Worm (Caenorhabditis elegans) whole organism, L2 larva: ENCODE measurements around the gene ins-14.

ENCODE experiments used
- R02D3.7 ChIP-seq: fragments of 150-350 bp; optimal IDR thresholded peaks from 2 replicates; lab custom pipeline; 2014; ENCODE audit warnings: missing biosample characterization, missing genetic modification characterization
- blmp-1 ChIP-seq: sonication (generic microtip); optimal IDR thresholded peaks from 2 replicates; lab custom pipeline; 2017; ENCODE audit warnings: missing genetic modification characterization, mild to moderate bottlenecking, missing compliant biosample characterization, antibody characterized with exemption, moderate library complexity; ENCODE audit not compliant: insufficient read depth
- egl-27 ChIP-seq: sonication (generic microtip); optimal IDR thresholded peaks from 3 replicates; lab custom pipeline; 2017; ENCODE audit warnings: missing biosample characterization, missing genetic modification reagents, missing genetic modification characterization
- elt-1 ChIP-seq: fragments of 150-350 bp; optimal IDR thresholded peaks from 2 replicates; lab custom pipeline; 2014; ENCODE audit warnings: missing biosample characterization, missing genetic modification characterization
- fos-1 ChIP-seq: fragments of 150-350 bp; optimal IDR thresholded peaks from 2 replicates; lab custom pipeline; 2014; ENCODE audit warnings: missing biosample characterization, missing genetic modification characterization
- mdl-1 ChIP-seq, 2 experiments: fragments of 150-350 bp in 1 of 2; sonication (generic microtip) in 1 of 2; optimal IDR thresholded peaks; 2 replicates each; lab custom pipeline; 2017; ENCODE audit warnings: missing biosample characterization in 2 of 2, missing genetic modification characterization in 2 of 2
- nhr-11 ChIP-seq: fragments of 150-350 bp; optimal IDR thresholded peaks from 2 replicates; lab custom pipeline; 2014; ENCODE audit warnings: missing biosample characterization, missing genetic modification characterization
- snpc-4 ChIP-seq: fragments of 150-350 bp; optimal IDR thresholded peaks from 2 replicates; lab custom pipeline; 2014; ENCODE audit warnings: missing biosample characterization, missing genetic modification characterization

- TF ChIP-seq fos-1 (tag; lab: Kevin White, UChicago) = no peak
- TF ChIP-seq R02D3.7 (tag; lab: Kevin White, UChicago) = no peak
- TF ChIP-seq snpc-4 (tag; lab: Kevin White, UChicago) = peak; percentile 4
- no peak for TF ChIP-seq egl-27 (tag; lab: Kevin White, UChicago)
- no peak for TF ChIP-seq mdl-1 (tag; optimal IDR thresholded peaks at IDR 0.05; lab: Kevin White, UChicago)
- TF ChIP-seq blmp-1 (tag; lab: Kevin White, UChicago) = no peak
- no peak for TF ChIP-seq elt-1
- TF ChIP-seq nhr-11 (tag; lab: Kevin White, UChicago) = no peak
Observed at ce11 chrII:6729331-6729730, 16.3 kb downstream of the ins-14 start, which contains the start of gene T14B4.8.
